Fruit fly (Drosophila melanogaster) Kc167 (cell line): ENCODE measurements around the gene obst-J.

ENCODE experiments used
- Myc ChIP-seq: fragments of >200 bp; optimal IDR thresholded peaks from 2 replicates; lab custom pipeline; 2017; ENCODE audit warnings: missing external identifiers
- Sin3A ChIP-seq: fragments of >200 bp; optimal IDR thresholded peaks from 2 replicates; lab custom pipeline; 2018; ENCODE audit warnings: missing external identifiers
- h ChIP-seq: fragments of >200 bp; optimal IDR thresholded peaks from 3 replicates; lab custom pipeline; 2018; ENCODE audit warnings: missing external identifiers
- insv ChIP-seq: fragments of >200 bp; optimal IDR thresholded peaks from 3 replicates; lab custom pipeline; 2018; ENCODE audit warnings: missing external identifiers
- psq ChIP-seq: fragments of >200 bp; optimal IDR thresholded peaks from 2 replicates; lab custom pipeline; 2017; ENCODE audit warnings: missing external identifiers
- ttk ChIP-seq: sonication (Bioruptor generic); optimal IDR thresholded peaks from 2 replicates; lab custom pipeline; 2017; ENCODE audit warnings: missing external identifiers

Gene obst-J

dm6 chr3L:20104543-20105046 is 26.9 kb downstream of the obst-J start:
- TF ChIP-seq Myc (lab: Kevin White, UChicago), result no peak

dm6 chr3L:20103777-20104542 is 27.6 kb downstream of the obst-J start, which contains the start of gene CG14186:
TSS of gene CG14186 (minus strand) at chr3L:20103827.
- TF ChIP-seq ttk (lab: Kevin White, UChicago), result no peak
- TF ChIP-seq psq (lab: Kevin White, UChicago), result no peak
- no peak for TF ChIP-seq Sin3A (lab: Kevin White, UChicago)
- no peak for TF ChIP-seq h (lab: Kevin White, UChicago)
- TF ChIP-seq insv (lab: Kevin White, UChicago), result no peak
- TF ChIP-seq Myc (lab: Kevin White, UChicago), result no peak

dm6 chr3L:20097312-20097711 is 34.2 kb downstream of the obst-J start:
- TF ChIP-seq insv (lab: Kevin White, UChicago), result no peak
- TF ChIP-seq ttk (lab: Kevin White, UChicago), result no peak
- TF ChIP-seq psq (lab: Kevin White, UChicago), result no peak
- TF ChIP-seq Myc (lab: Kevin White, UChicago), result no peak
- TF ChIP-seq h (lab: Kevin White, UChicago), result no peak
- no peak for TF ChIP-seq Sin3A (lab: Kevin White, UChicago)

- TF ChIP-seq insv (lab: Kevin White, UChicago) (no peak), ttk (lab: Kevin White, UChicago) (no peak), h (lab: Kevin White, UChicago) (no peak), psq (lab: Kevin White, UChicago) (no peak), Sin3A (lab: Kevin White, UChicago) (no peak), Myc (lab: Kevin White, UChicago) (no peak)
Measured at dm6 chr3L:20088755-20089334, 42.7 kb downstream of the obst-J start, which contains the start of gene sNPF-R. TSS of gene sNPF-R (minus strand) at chr3L:20089007.

dm6 chr3L:20085035-20085434 is 46.5 kb downstream of the obst-J start:
- TF ChIP-seq Myc (lab: Kevin White, UChicago) (no peak), Sin3A (lab: Kevin White, UChicago) (no peak), psq (lab: Kevin White, UChicago) (no peak), ttk (lab: Kevin White, UChicago) (no peak)
